Worm (Caenorhabditis elegans): ENCODE data around the gene lec-4.
A peak's percentile ranks its signal among the peaks of the same experiment; 100 is the strongest.

The lec-4 gene

DNA sequence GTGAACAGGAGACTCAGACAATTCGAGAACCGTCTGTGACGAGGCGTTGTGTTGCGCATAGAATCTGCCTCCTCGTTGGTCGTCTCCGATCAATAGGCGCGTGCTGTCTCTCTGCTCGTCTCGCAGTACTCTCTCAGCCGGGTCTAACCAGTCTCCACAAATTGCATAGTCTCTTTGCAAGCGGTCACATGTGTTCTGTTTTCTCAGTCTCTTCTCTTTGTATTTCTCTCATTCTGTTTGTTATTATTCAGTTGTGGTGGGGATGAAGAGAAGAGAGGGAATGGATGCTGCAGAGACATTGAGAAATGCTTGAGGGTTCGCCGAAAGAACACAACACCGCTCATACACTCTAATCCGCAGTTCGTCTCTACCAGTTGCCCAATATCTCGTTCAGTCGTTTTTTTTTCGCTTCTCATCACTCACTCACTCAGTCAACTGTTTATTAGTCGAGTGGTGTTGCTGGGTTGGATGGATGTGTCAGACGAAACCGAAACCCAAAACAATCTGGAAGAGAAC is 28.3 kb upstream of the lec-4 start:
- peak; percentile 73 for TF ChIP-seq zfp-2 (tag; optimal IDR thresholded peaks at IDR 0.05)
- peak; percentile 98 for TF ChIP-seq dve-1 (tag; optimal IDR thresholded peaks at IDR 0.05; ENCODE audit: insufficient read depth)
- 0 out of 2 replicates have a peak, but pooled peaks have one; percentile 12 for TF ChIP-seq lim-7 (GFP tag; IDR thresholded peaks at IDR 0.05)
- TF ChIP-seq nhr-11 (tag; optimal IDR thresholded peaks at IDR 0.05), result peak; percentile 97
- peak; percentile 90 for TF ChIP-seq ceh-28 (tag; optimal IDR thresholded peaks at IDR 0.05)
- TF ChIP-seq daf-19 (GFP tag; conservative IDR thresholded peaks at IDR 0.05), result 0 out of 2 replicates have a peak, but pooled peaks have one; percentile 60
- TF ChIP-seq ceh-20 (GFP tag; IDR thresholded peaks at IDR 0.05), result peak; percentile 89
- TF ChIP-seq T20F7.1 (GFP tag; optimal IDR thresholded peaks at IDR 0.05), result peak; percentile 73
- TF ChIP-seq rbr-2 (tag; optimal IDR thresholded peaks at IDR 0.05), result peak; percentile 97
- peak; percentile 86 for TF ChIP-seq zag-1 (tag; optimal IDR thresholded peaks at IDR 0.05)
- TF ChIP-seq nhr-41 (GFP tag; IDR thresholded peaks at IDR 0.05), result no peak
- peak; percentile 37 for TF ChIP-seq egl-27 (tag; optimal IDR thresholded peaks at IDR 0.05)
- TF ChIP-seq nhr-111 (GFP tag; optimal IDR thresholded peaks at IDR 0.05), result no peak
- no peak for TF ChIP-seq ztf-11 (tag; optimal IDR thresholded peaks at IDR 0.05)
- TF ChIP-seq duxl-1 (tag; optimal IDR thresholded peaks at IDR 0.05; ENCODE audit: poor library complexity), result peak; percentile 64
- TF ChIP-seq spr-1 (tag; optimal IDR thresholded peaks at IDR 0.05), result peak; percentile 86
- TF ChIP-seq lin-39 (tag; optimal IDR thresholded peaks at IDR 0.05), result no peak
- peak; percentile 93 for TF ChIP-seq nhr-48 (tag; optimal IDR thresholded peaks at IDR 0.05)
- TF ChIP-seq nhr-76 (tag; optimal IDR thresholded peaks at IDR 0.05), result no peak
- TF ChIP-seq pha-4 (GFP tag; IDR thresholded peaks at IDR 0.05), result peak; percentile 88
- TF ChIP-seq pha-4 (tag; optimal IDR thresholded peaks at IDR 0.05), result peak; percentile 14
- peak; percentile 56; the same call in 1 of the 2 replicates for TF ChIP-seq arid-1 (GFP tag; conservative IDR thresholded peaks at IDR 0.05)
- TF ChIP-seq ceh-44 (GFP tag; IDR thresholded peaks at IDR 0.05), result no peak
- peak; percentile 95 for TF ChIP-seq nhr-28 (tag; optimal IDR thresholded peaks at IDR 0.05)
- peak; percentile 83 for TF ChIP-seq jun-1 (tag; optimal IDR thresholded peaks at IDR 0.05)
- peak; percentile 91 for TF ChIP-seq dmd-6 (GFP tag; IDR thresholded peaks at IDR 0.05)
- TF ChIP-seq F49E8.2 (tag; optimal IDR thresholded peaks at IDR 0.05; ENCODE audit: borderline replicate concordance), result no peak
- peak; percentile 72 for TF ChIP-seq php-3 (GFP tag; IDR thresholded peaks at IDR 0.05)
- no peak for TF ChIP-seq madf-5 (GFP tag; IDR thresholded peaks at IDR 0.05)
- TF ChIP-seq attf-4 (tag; optimal IDR thresholded peaks at IDR 0.05), result no peak
- TF ChIP-seq snpc-4 (tag; optimal IDR thresholded peaks at IDR 0.05), result no peak
- TF ChIP-seq madf-9 (GFP tag; conservative IDR thresholded peaks at IDR 0.05), result peak; percentile 53; the same call in 1 of the 2 replicates
- TF ChIP-seq snpc-1.2 (GFP tag; IDR thresholded peaks at IDR 0.05), result no peak
- TF ChIP-seq daf-16 (GFP tag; optimal IDR thresholded peaks at IDR 0.05), result peak; percentile 2 to 97
- peak; percentile 98 for TF ChIP-seq daf-16 (tag; optimal IDR thresholded peaks at IDR 0.05)
- peak; percentile 65 for TF ChIP-seq vab-7 (GFP tag; IDR thresholded peaks at IDR 0.05)
- no peak for TF ChIP-seq R02D3.7 (tag; optimal IDR thresholded peaks at IDR 0.05)
- peak; percentile 100 for TF ChIP-seq hlh-30 (tag; optimal IDR thresholded peaks at IDR 0.05; ENCODE audit: insufficient read depth)
- TF ChIP-seq nhr-102 (tag; optimal IDR thresholded peaks at IDR 0.05), result peak; percentile 83
- TF ChIP-seq fos-1 (tag; optimal IDR thresholded peaks at IDR 0.05), result peak; percentile 32
- peak; percentile 94 for TF ChIP-seq mxl-3 (GFP tag; optimal IDR thresholded peaks at IDR 0.05)
- no peak for TF ChIP-seq Y48G9A.11 (GFP tag; IDR thresholded peaks at IDR 0.05)
- no peak for TF ChIP-seq lin-15B (tag; optimal IDR thresholded peaks at IDR 0.05)
- TF ChIP-seq ces-1 (GFP tag; optimal IDR thresholded peaks at IDR 0.05), result peak; percentile 50
- TF ChIP-seq Y105C5A.15 (GFP tag; IDR thresholded peaks at IDR 0.05), result no peak
- TF ChIP-seq nhr-237 (tag; optimal IDR thresholded peaks at IDR 0.05), result no peak
- TF ChIP-seq ceh-82 (tag; optimal IDR thresholded peaks at IDR 0.05), result no peak
- TF ChIP-seq nhr-77 (tag; optimal IDR thresholded peaks at IDR 0.05), result peak; percentile 93
- no peak for TF ChIP-seq zip-11 (GFP tag; IDR thresholded peaks at IDR 0.05)
- TF ChIP-seq hlh-11 (tag; optimal IDR thresholded peaks at IDR 0.05), result peak; percentile 99
- TF ChIP-seq unc-39 (tag; optimal IDR thresholded peaks at IDR 0.05), result peak; percentile 4
- peak; percentile 59 for TF ChIP-seq spr-3 (GFP tag; optimal IDR thresholded peaks at IDR 0.05)

Measured in whole organism, L4 larva.